Fruit fly (Drosophila melanogaster) whole organism, prepupa: Measurements from ENCODE around the gene CG12025.
A peak's percentile ranks its signal among the peaks of the same experiment; 100 is the strongest.

Source experiments
- Blimp-1 ChIP-seq: fragments of 200-800 bp; sonication (Bioruptor generic); optimal IDR thresholded peaks from 3 replicates; lab custom pipeline; 2017; ENCODE audit warnings: missing biosample characterization, missing genetic modification characterization, mild to moderate bottlenecking, moderate library complexity, missing genetic modification reagents
- CG10631 ChIP-seq: fragments of 200-800 bp; sonication (Bioruptor generic); optimal IDR thresholded peaks from 2 replicates; lab custom pipeline; 2016; ENCODE audit warnings: missing biosample characterization, missing genetic modification characterization
- CG10669 ChIP-seq: fragments of 200-800 bp; sonication (Bioruptor generic); optimal IDR thresholded peaks from 3 replicates; lab custom pipeline; 2018; ENCODE audit warnings: missing biosample characterization, mild to moderate bottlenecking, missing genetic modification characterization, moderate library complexity
- CG11294 ChIP-seq: fragments of 200-800 bp; sonication (Bioruptor generic); IDR thresholded peaks from 2 replicates; pipeline ENCODE4 v1.3.6; 2022; ENCODE audit warnings: missing biosample characterization, missing genetic modification characterization
- CG11762 ChIP-seq: fragments of 200-800 bp; sonication (Bioruptor generic); optimal IDR thresholded peaks from 3 replicates; lab custom pipeline; 2016; ENCODE audit warnings: missing biosample characterization, missing genetic modification characterization; ENCODE audit not compliant: insufficient read depth
- CG11902 ChIP-seq: fragments of 200-800 bp; sonication (Bioruptor generic); optimal IDR thresholded peaks from 3 replicates; lab custom pipeline; 2016; ENCODE audit warnings: missing biosample characterization, missing genetic modification characterization
- CG1621 ChIP-seq: fragments of 200-800 bp; sonication (Bioruptor generic); optimal IDR thresholded peaks from 3 replicates; lab custom pipeline; 2018; ENCODE audit warnings: missing biosample characterization, mild to moderate bottlenecking, missing genetic modification characterization
- CG16779 ChIP-seq: fragments of 200-800 bp; sonication (Bioruptor generic); optimal IDR thresholded peaks from 3 replicates; lab custom pipeline; 2017; ENCODE audit warnings: missing biosample characterization, mild to moderate bottlenecking, missing genetic modification characterization
- CG3032 ChIP-seq: fragments of 200-800 bp; optimal IDR thresholded peaks from 2 replicates; lab custom pipeline; 2019; ENCODE audit warnings: missing biosample characterization, mild to moderate bottlenecking, missing genetic modification characterization, moderate library complexity
- CG31627 ChIP-seq: fragments of 200-800 bp; sonication (Bioruptor generic); optimal IDR thresholded peaks from 3 replicates; lab custom pipeline; 2016; ENCODE audit warnings: missing biosample characterization, missing genetic modification characterization
- CG32006 ChIP-seq: fragments of 200-800 bp; sonication (Bioruptor generic); optimal IDR thresholded peaks from 3 replicates; lab custom pipeline; 2017; ENCODE audit warnings: missing biosample characterization, mild to moderate bottlenecking, missing genetic modification characterization
- CG3919 ChIP-seq: fragments of 200-800 bp; sonication (Bioruptor generic); optimal IDR thresholded peaks from 3 replicates; lab custom pipeline; 2016; ENCODE audit warnings: missing biosample characterization, missing genetic modification characterization
- CG4318 ChIP-seq: fragments of 200-800 bp; sonication (Bioruptor generic); optimal IDR thresholded peaks from 3 replicates; lab custom pipeline; 2017; ENCODE audit warnings: missing biosample characterization, mild to moderate bottlenecking, missing genetic modification characterization
- CG6276 ChIP-seq: fragments of 200-800 bp; sonication (Bioruptor generic); optimal IDR thresholded peaks from 2 replicates; lab custom pipeline; 2017; ENCODE audit warnings: missing biosample characterization, mild to moderate bottlenecking, missing genetic modification characterization
- CG6792 ChIP-seq: fragments of 200-800 bp; sonication (Bioruptor generic); optimal IDR thresholded peaks from 3 replicates; lab custom pipeline; 2016; ENCODE audit warnings: missing biosample characterization, missing genetic modification characterization
- CG6808 ChIP-seq: fragments of 200-800 bp; sonication (Bioruptor generic); optimal IDR thresholded peaks from 3 replicates; lab custom pipeline; 2017; ENCODE audit warnings: missing biosample characterization, missing genetic modification characterization, mild to moderate bottlenecking, moderate library complexity, missing genetic modification reagents
- CG6854 ChIP-seq: fragments of 200-800 bp; sonication (Bioruptor generic); optimal IDR thresholded peaks from 2 replicates; lab custom pipeline; 2017; ENCODE audit warnings: missing biosample characterization, mild to moderate bottlenecking, missing genetic modification characterization
- CG7368 ChIP-seq: fragments of 200-800 bp; sonication (Bioruptor generic); optimal IDR thresholded peaks from 3 replicates; lab custom pipeline; 2016; ENCODE audit warnings: missing biosample characterization, missing genetic modification characterization
- CG8319 ChIP-seq: fragments of 200-800 bp; sonication (Bioruptor generic); optimal IDR thresholded peaks from 3 replicates; lab custom pipeline; 2016; ENCODE audit warnings: missing biosample characterization, missing genetic modification characterization
- Eip75B ChIP-seq: fragments of 200-800 bp; sonication (Bioruptor generic); optimal IDR thresholded peaks from 3 replicates; lab custom pipeline; 2016; ENCODE audit warnings: missing biosample characterization, missing genetic modification characterization
- Eip78C ChIP-seq: fragments of 200-800 bp; sonication (Bioruptor generic); peaks from one replicate; lab custom pipeline; 2016; ENCODE audit warnings: missing biosample characterization, missing genetic modification characterization
- Eip93F ChIP-seq: fragments of 200-800 bp; sonication (Bioruptor generic); optimal IDR thresholded peaks from 2 replicates; lab custom pipeline; 2016; ENCODE audit warnings: missing biosample characterization, mild to moderate bottlenecking, missing genetic modification characterization
- Ets21C ChIP-seq: fragments of 200-800 bp; sonication (Bioruptor generic); optimal IDR thresholded peaks from 3 replicates; lab custom pipeline; 2016; ENCODE audit warnings: missing biosample characterization, missing genetic modification characterization
- Ets96B ChIP-seq: fragments of 200-800 bp; optimal IDR thresholded peaks from 2 replicates; lab custom pipeline; 2019; ENCODE audit warnings: missing biosample characterization, mild to moderate bottlenecking, missing genetic modification characterization, moderate library complexity
- Gug ChIP-seq: fragments of 200-800 bp; sonication (Bioruptor generic); IDR thresholded peaks from 2 replicates; pipeline ENCODE4 v1.3.6; 2022; ENCODE audit warnings: missing biosample characterization, missing genetic modification characterization
- Hr38 ChIP-seq: sonication (Bioruptor generic); optimal IDR thresholded peaks from 2 replicates; lab custom pipeline; 2016; ENCODE audit warnings: missing biosample characterization, missing genetic modification characterization
- Hr39 ChIP-seq: fragments of 200-800 bp; sonication (Bioruptor generic); optimal IDR thresholded peaks from 2 replicates; lab custom pipeline; 2016; ENCODE audit warnings: missing biosample characterization, missing genetic modification characterization
- Hr4 ChIP-seq: fragments of 200-800 bp; sonication (Bioruptor generic); optimal IDR thresholded peaks from 3 replicates; lab custom pipeline; 2016; ENCODE audit warnings: missing biosample characterization, missing genetic modification characterization
- Lpt ChIP-seq: fragments of 200-800 bp; sonication (Bioruptor generic); optimal IDR thresholded peaks from 3 replicates; lab custom pipeline; 2016; ENCODE audit warnings: missing biosample characterization, missing genetic modification characterization
- Met ChIP-seq: fragments of 200-800 bp; sonication (Bioruptor generic); optimal IDR thresholded peaks from 3 replicates; lab custom pipeline; 2016; ENCODE audit warnings: missing biosample characterization, missing genetic modification characterization
- OdsH ChIP-seq: fragments of 200-800 bp; sonication (Bioruptor generic); optimal IDR thresholded peaks from 3 replicates; lab custom pipeline; 2016; ENCODE audit warnings: missing biosample characterization, missing genetic modification characterization
- Smox ChIP-seq: fragments of 200-800 bp; sonication (Bioruptor generic); optimal IDR thresholded peaks from 3 replicates; lab custom pipeline; 2016; ENCODE audit warnings: missing biosample characterization, missing genetic modification characterization
- Sox102F ChIP-seq: fragments of 200-800 bp; sonication (Bioruptor generic); optimal IDR thresholded peaks from 2 replicates; lab custom pipeline; 2016; ENCODE audit warnings: missing biosample characterization, mild to moderate bottlenecking, missing genetic modification characterization
- Sox14 ChIP-seq: fragments of 200-800 bp; sonication (Bioruptor generic); optimal IDR thresholded peaks from 3 replicates; lab custom pipeline; 2016; ENCODE audit warnings: missing biosample characterization, missing genetic modification characterization
- Sox15 ChIP-seq: fragments of 200-800 bp; sonication (Bioruptor generic); optimal IDR thresholded peaks from 3 replicates; lab custom pipeline; 2016; ENCODE audit warnings: missing biosample characterization, missing genetic modification characterization
- achi ChIP-seq: fragments of 200-800 bp; sonication (Bioruptor generic); optimal IDR thresholded peaks from 3 replicates; lab custom pipeline; 2016; ENCODE audit warnings: missing biosample characterization, missing genetic modification characterization
- dac ChIP-seq: fragments of 200-800 bp; sonication (Bioruptor generic); optimal IDR thresholded peaks from 2 replicates; lab custom pipeline; 2017; ENCODE audit warnings: missing biosample characterization, mild to moderate bottlenecking, missing genetic modification characterization
- dsx ChIP-seq: fragments of 200-800 bp; optimal IDR thresholded peaks from 3 replicates; lab custom pipeline; 2019; ENCODE audit warnings: missing biosample characterization, mild to moderate bottlenecking, missing genetic modification characterization, moderate library complexity; ENCODE audit not compliant: poor library complexity, severe bottlenecking
- eg ChIP-seq: fragments of 200-800 bp; sonication (Bioruptor generic); IDR thresholded peaks from 3 replicates; pipeline ENCODE4 v1.3.6; 2022; ENCODE audit warnings: missing biosample characterization, missing genetic modification characterization
- esn ChIP-seq: fragments of 200-800 bp; sonication (Bioruptor generic); optimal IDR thresholded peaks from 2 replicates; lab custom pipeline; 2016; ENCODE audit warnings: missing biosample characterization, mild to moderate bottlenecking, missing genetic modification characterization, moderate library complexity
- fd59A ChIP-seq: fragments of 200-800 bp; sonication (Bioruptor generic); optimal IDR thresholded peaks from 2 replicates; lab custom pipeline; 2017; ENCODE audit warnings: missing biosample characterization, mild to moderate bottlenecking, missing genetic modification characterization, missing genetic modification reagents
- fd85E ChIP-seq: fragments of 200-800 bp; sonication (Bioruptor generic); optimal IDR thresholded peaks from 3 replicates; lab custom pipeline; 2016; ENCODE audit warnings: missing biosample characterization, missing genetic modification characterization
- fkh ChIP-seq: fragments of 200-800 bp; sonication (Bioruptor generic); optimal IDR thresholded peaks from 3 replicates; lab custom pipeline; 2017; ENCODE audit warnings: missing biosample characterization, mild to moderate bottlenecking, missing genetic modification characterization, moderate library complexity
- lz ChIP-seq: fragments of 200-800 bp; sonication (Bioruptor generic); optimal IDR thresholded peaks from 3 replicates; lab custom pipeline; 2016; ENCODE audit warnings: missing biosample characterization, missing genetic modification characterization
- net ChIP-seq: fragments of 200-800 bp; sonication (Bioruptor generic); optimal IDR thresholded peaks from 3 replicates; lab custom pipeline; 2016; ENCODE audit warnings: missing biosample characterization, missing genetic modification characterization
- pdm3 ChIP-seq: fragments of 200-800 bp; sonication (Bioruptor generic); optimal IDR thresholded peaks from 3 replicates; lab custom pipeline; 2016; ENCODE audit warnings: missing biosample characterization, missing genetic modification characterization
- salr ChIP-seq, 2 experiments: fragments of 200-800 bp; sonication (Bioruptor generic); optimal IDR thresholded peaks; 3 replicates each; lab custom pipeline; 2016 to 2018; ENCODE audit warnings: missing biosample characterization in 2 of 2, missing genetic modification characterization in 2 of 2, mild to moderate bottlenecking in 1 of 2
- ss ChIP-seq, 2 experiments: fragments of 200-800 bp; sonication (Bioruptor generic); optimal IDR thresholded peaks; 2 replicates in 1 of 2; 3 replicates in 1 of 2; lab custom pipeline; 2017 to 2018; ENCODE audit warnings: mild to moderate bottlenecking in 2 of 2, missing biosample characterization in 2 of 2, missing genetic modification characterization in 2 of 2, moderate library complexity in 1 of 2
- svp ChIP-seq: fragments of 200-800 bp; sonication (Bioruptor generic); peaks from one replicate; lab custom pipeline; 2016; ENCODE audit warnings: missing biosample characterization, missing genetic modification characterization
- topi ChIP-seq: fragments of 200-800 bp; sonication (Bioruptor generic); optimal IDR thresholded peaks from 3 replicates; lab custom pipeline; 2016; ENCODE audit warnings: missing biosample characterization, missing genetic modification characterization
- vri ChIP-seq: fragments of 200-800 bp; sonication (Bioruptor generic); optimal IDR thresholded peaks from 3 replicates; lab custom pipeline; 2016; ENCODE audit warnings: missing biosample characterization, mild to moderate bottlenecking, missing genetic modification characterization

Gene CG12025

DNA sequence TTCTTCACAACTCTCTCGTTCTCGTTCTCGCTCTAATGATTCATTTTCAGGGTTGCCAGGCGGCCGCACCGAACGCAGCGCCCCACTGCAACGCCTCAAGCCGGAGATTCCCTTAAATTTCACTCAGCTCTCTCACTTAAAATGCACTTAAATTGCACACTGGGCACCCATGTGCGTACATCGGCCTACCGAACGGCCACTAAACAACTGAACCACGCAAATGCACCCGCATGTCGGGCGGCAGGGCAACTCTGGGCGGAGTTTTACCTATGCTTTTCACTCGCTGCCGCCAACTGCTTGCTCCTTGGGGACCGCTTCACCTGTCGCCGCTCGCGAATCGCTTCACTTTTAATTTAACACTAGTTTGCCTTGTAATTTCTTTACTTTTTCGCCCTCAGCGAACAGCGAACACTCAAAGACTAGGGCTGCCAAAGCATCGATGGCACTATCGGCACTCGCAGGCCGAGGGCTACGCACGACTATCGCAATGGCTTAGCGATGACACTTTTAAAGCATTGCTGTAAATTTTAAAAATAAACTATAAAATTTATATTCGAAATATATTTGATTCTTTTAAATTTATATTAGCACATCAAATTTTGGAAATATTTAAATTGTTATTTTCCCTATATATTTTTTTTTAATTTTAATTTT, 3.3 kb upstream of the CG12025 start, which contains the start of gene Rap1:
Gene Rap1 (minus strand): TSS at position 446 of the 654 bp plus-strand sequence.
- TF ChIP-seq Eip93F (GFP tag; lab: Kevin White, UChicago) = peak; percentile 34
- peak; percentile 53 for TF ChIP-seq Eip75B (GFP tag; lab: Kevin White, UChicago)
- peak; percentile 49 for TF ChIP-seq lz (GFP tag; lab: Kevin White, UChicago)
- no peak for TF ChIP-seq CG11762 (GFP tag; lab: Kevin White, UChicago)
- TF ChIP-seq Lpt (GFP tag; lab: Kevin White, UChicago) = no peak
- TF ChIP-seq CG10669 = peak; percentile 6
- peak; percentile 15 for TF ChIP-seq Ets96B (tag; lab: Kevin White, UChicago)
- TF ChIP-seq CG8319 = peak; percentile 42
- TF ChIP-seq topi (GFP tag; lab: Kevin White, UChicago) = peak; percentile 37
- no peak for TF ChIP-seq CG6854 (GFP tag; lab: Kevin White, UChicago)
- TF ChIP-seq Hr39 = peak; percentile 49
- no peak; the same call in 1 of the 2 replicates for TF ChIP-seq CG11294 (GFP tag; lab: Robert Waterston, UW)
- peak; percentile 32 for TF ChIP-seq CG10631 (GFP tag; lab: Kevin White, UChicago)
- TF ChIP-seq Sox15 (GFP tag; lab: Kevin White, UChicago) = peak; percentile 18
- peak; percentile 56 for TF ChIP-seq eg (GFP tag; lab: Robert Waterston, UW)
- TF ChIP-seq fd59A (GFP tag; lab: Kevin White, UChicago) = no peak
- TF ChIP-seq dsx = no peak
- TF ChIP-seq Hr38 (GFP tag; lab: Kevin White, UChicago) = no peak
- peak; percentile 21 for TF ChIP-seq svp (GFP tag; lab: Kevin White, UChicago)
- no peak for TF ChIP-seq CG16779
- peak; percentile 42 for TF ChIP-seq pdm3
- peak; percentile 40 for TF ChIP-seq Met
- TF ChIP-seq CG6792 (GFP tag; lab: Kevin White, UChicago) = no peak
- TF ChIP-seq Sox102F = no peak
- no peak for TF ChIP-seq CG4318 (GFP tag; lab: Kevin White, UChicago)
- peak in 1 of 2 experiments; percentile 7 for TF ChIP-seq ss (GFP tag; optimal IDR thresholded peaks at IDR 0.05; lab: Kevin White, UChicago)
- TF ChIP-seq CG6808 = peak; percentile 57
- peak; percentile 43 for TF ChIP-seq OdsH (GFP tag; lab: Kevin White, UChicago)
- TF ChIP-seq CG11902 (GFP tag; lab: Kevin White, UChicago) = peak; percentile 17
- peak; percentile 48 for TF ChIP-seq CG3919 (GFP tag; lab: Kevin White, UChicago)
- peak; percentile 56 for TF ChIP-seq esn (GFP tag; lab: Kevin White, UChicago)
- TF ChIP-seq salr (GFP tag; optimal IDR thresholded peaks at IDR 0.05; lab: Kevin White, UChicago) = peak in 1 of 2 experiments; percentile 38
- no peak for TF ChIP-seq net (GFP tag; lab: Kevin White, UChicago)
- no peak for TF ChIP-seq vri
- TF ChIP-seq fkh (GFP tag; lab: Kevin White, UChicago) = no peak
- TF ChIP-seq fd85E (GFP tag; lab: Kevin White, UChicago) = no peak
- TF ChIP-seq CG31627 = peak; percentile 69
- TF ChIP-seq Blimp-1 = peak; percentile 37
- TF ChIP-seq Hr4 (GFP tag; lab: Kevin White, UChicago) = peak; percentile 17
- TF ChIP-seq Ets21C = peak; percentile 3
- TF ChIP-seq CG3032 (tag; lab: Kevin White, UChicago) = peak; percentile 58
- TF ChIP-seq Sox14 = peak; percentile 21
- TF ChIP-seq CG1621 (tag; lab: Kevin White, UChicago) = no peak
- no peak for TF ChIP-seq CG7368 (GFP tag; lab: Kevin White, UChicago)
- TF ChIP-seq Smox (GFP tag; lab: Kevin White, UChicago) = no peak
- peak; percentile 29 for TF ChIP-seq CG6276 (GFP tag; lab: Kevin White, UChicago)
- TF ChIP-seq dac (GFP tag; lab: Kevin White, UChicago) = no peak
- peak; percentile 31 for TF ChIP-seq achi (GFP tag; lab: Kevin White, UChicago)
- TF ChIP-seq Eip78C = peak; percentile 69
- TF ChIP-seq Gug (GFP tag; lab: Robert Waterston, UW) = 0 out of 2 replicates have a peak, but pooled peaks have one; percentile 9
- TF ChIP-seq CG32006 (GFP tag; lab: Kevin White, UChicago) = peak; percentile 48
